Worm (Caenorhabditis elegans) whole organism, L3 larva: ENCODE measurements around the gene lido-5.
A peak's percentile ranks its signal among the peaks of the same experiment; 100 is the strongest.

Source experiments
- R02D3.7 ChIP-seq: fragments of 150-350 bp; optimal IDR thresholded peaks from 2 replicates; lab custom pipeline; 2014; ENCODE audit warnings: missing biosample characterization, missing genetic modification characterization
- ZK546.5 ChIP-seq: sonication (generic microtip); optimal IDR thresholded peaks from 2 replicates; lab custom pipeline; 2017; ENCODE audit warnings: missing biosample characterization, missing genetic modification characterization
- aly-2 ChIP-seq: fragments of 150-350 bp; optimal IDR thresholded peaks from 2 replicates; lab custom pipeline; 2014; ENCODE audit warnings: missing biosample characterization, missing genetic modification characterization
- ama-1 ChIP-seq: fragments of 150-350 bp; optimal IDR thresholded peaks from 2 replicates; lab custom pipeline; 2018
- ceh-16 ChIP-seq: sonication (generic microtip); optimal IDR thresholded peaks from 2 replicates; lab custom pipeline; 2017; ENCODE audit warnings: missing biosample characterization, missing genetic modification characterization
- ceh-28 ChIP-seq: fragments of 150-350 bp; optimal IDR thresholded peaks from 2 replicates; lab custom pipeline; 2014; ENCODE audit warnings: missing biosample characterization, missing genetic modification reagents, missing genetic modification characterization
- ceh-82 ChIP-seq: fragments of 150-350 bp; optimal IDR thresholded peaks from 2 replicates; lab custom pipeline; 2014; ENCODE audit warnings: missing biosample characterization, missing genetic modification characterization
- ceh-9 ChIP-seq: sonication (generic microtip); optimal IDR thresholded peaks from 2 replicates; lab custom pipeline; 2018; ENCODE audit warnings: missing biosample characterization, missing genetic modification characterization
- daf-12 ChIP-seq: fragments of 150-350 bp; optimal IDR thresholded peaks from 2 replicates; lab custom pipeline; 2014; ENCODE audit warnings: missing biosample characterization, missing genetic modification reagents, missing genetic modification characterization
- egl-27 ChIP-seq: sonication (generic microtip); optimal IDR thresholded peaks from 4 replicates; lab custom pipeline; 2017; ENCODE audit warnings: missing biosample characterization, missing genetic modification reagents, missing genetic modification characterization
- egl-5 ChIP-seq: fragments of 150-350 bp; optimal IDR thresholded peaks from 2 replicates; lab custom pipeline; 2017; ENCODE audit warnings: missing biosample characterization, missing genetic modification reagents, missing genetic modification characterization, inconsistent platforms
- elt-1 ChIP-seq: fragments of 150-350 bp; optimal IDR thresholded peaks from 2 replicates; lab custom pipeline; 2014; ENCODE audit warnings: missing biosample characterization, missing genetic modification characterization
- elt-2 ChIP-seq: sonication (generic microtip); optimal IDR thresholded peaks from 2 replicates; lab custom pipeline; 2016; ENCODE audit warnings: missing genetic modification reagents, mild to moderate bottlenecking, missing genetic modification characterization, missing compliant biosample characterization
- elt-3 ChIP-seq, 3 experiments: fragments of 150-350 bp in 1 of 3; sonication (generic microtip) in 2 of 3; optimal IDR thresholded peaks; 2 replicates in 2 of 3; 4 replicates in 1 of 3; lab custom pipeline; 2014 to 2017; ENCODE audit warnings: missing biosample characterization in 3 of 3, missing genetic modification characterization in 3 of 3
- eor-1 ChIP-seq, 2 experiments: fragments of 150-350 bp; optimal IDR thresholded peaks; 2 replicates each; lab custom pipeline; 2014 to 2018; ENCODE audit warnings: missing biosample characterization in 2 of 2, missing genetic modification characterization in 2 of 2
- fkh-10 ChIP-seq: sonication (generic microtip); optimal IDR thresholded peaks from 2 replicates; lab custom pipeline; 2017; ENCODE audit warnings: missing biosample characterization, missing genetic modification reagents, missing genetic modification characterization
- fkh-2 ChIP-seq: fragments of 150-350 bp; optimal IDR thresholded peaks from 2 replicates; lab custom pipeline; 2014; ENCODE audit warnings: missing biosample characterization, missing genetic modification reagents, missing genetic modification characterization
- fos-1 ChIP-seq: fragments of 150-350 bp; optimal IDR thresholded peaks from 2 replicates; lab custom pipeline; 2014; ENCODE audit warnings: missing biosample characterization, missing genetic modification characterization
- hmg-11 ChIP-seq: sonication (generic microtip); optimal IDR thresholded peaks from 2 replicates; lab custom pipeline; 2016; ENCODE audit warnings: missing genetic modification characterization, missing compliant biosample characterization
- jun-1 ChIP-seq: fragments of 150-350 bp; optimal IDR thresholded peaks from 2 replicates; lab custom pipeline; 2014; ENCODE audit warnings: missing biosample characterization, missing genetic modification reagents, missing genetic modification characterization
- lin-15B ChIP-seq: fragments of 150-350 bp; optimal IDR thresholded peaks from 2 replicates; lab custom pipeline; 2014; ENCODE audit warnings: missing biosample characterization, missing genetic modification characterization
- lin-39 ChIP-seq: fragments of 150-350 bp; optimal IDR thresholded peaks from 2 replicates; lab custom pipeline; 2018; ENCODE audit warnings: missing biosample characterization, missing genetic modification reagents, missing genetic modification characterization
- lsy-12 ChIP-seq: sonication (generic microtip); optimal IDR thresholded peaks from 2 replicates; lab custom pipeline; 2016; ENCODE audit warnings: mild to moderate bottlenecking, missing genetic modification characterization, missing compliant biosample characterization
- mdl-1 ChIP-seq: fragments of 150-350 bp; optimal IDR thresholded peaks from 2 replicates; lab custom pipeline; 2014; ENCODE audit warnings: missing biosample characterization, missing genetic modification characterization
- mml-1 ChIP-seq: fragments of 150-350 bp; sonication (generic microtip); optimal IDR thresholded peaks from 3 replicates; lab custom pipeline; 2014; ENCODE audit warnings: missing biosample characterization, missing genetic modification characterization
- nfya-1 ChIP-seq: sonication (generic microtip); optimal IDR thresholded peaks from 2 replicates; lab custom pipeline; 2017; ENCODE audit warnings: missing genetic modification characterization, mild to moderate bottlenecking, missing compliant biosample characterization, antibody characterized with exemption, moderate library complexity; ENCODE audit not compliant: insufficient read depth
- nhr-11 ChIP-seq: fragments of 150-350 bp; optimal IDR thresholded peaks from 2 replicates; lab custom pipeline; 2014; ENCODE audit warnings: missing biosample characterization, missing genetic modification characterization
- nhr-12 ChIP-seq: fragments of 150-350 bp; optimal IDR thresholded peaks from 2 replicates; lab custom pipeline; 2014; ENCODE audit warnings: missing biosample characterization, missing genetic modification characterization
- nhr-23 ChIP-seq: fragments of 150-350 bp; optimal IDR thresholded peaks from 2 replicates; lab custom pipeline; 2014; ENCODE audit warnings: missing biosample characterization, missing genetic modification reagents, missing genetic modification characterization
- nhr-237 ChIP-seq: fragments of 150-350 bp; optimal IDR thresholded peaks from 2 replicates; lab custom pipeline; 2014; ENCODE audit warnings: missing biosample characterization, missing genetic modification characterization
- nhr-25 ChIP-seq: sonication (generic microtip); optimal IDR thresholded peaks from 2 replicates; lab custom pipeline; 2017; ENCODE audit warnings: missing biosample characterization, missing genetic modification characterization
- nhr-28 ChIP-seq: fragments of 150-350 bp; optimal IDR thresholded peaks from 2 replicates; lab custom pipeline; 2014; ENCODE audit warnings: missing biosample characterization, missing genetic modification characterization
- nhr-43 ChIP-seq: sonication (generic microtip); optimal IDR thresholded peaks from 2 replicates; lab custom pipeline; 2016; ENCODE audit warnings: mild to moderate bottlenecking, missing genetic modification characterization, missing compliant biosample characterization; ENCODE audit not compliant: poor library complexity, severe bottlenecking
- nhr-67 ChIP-seq: fragments of 150-350 bp; optimal IDR thresholded peaks from 2 replicates; lab custom pipeline; 2014; ENCODE audit warnings: missing biosample characterization, missing genetic modification characterization
- nhr-76 ChIP-seq: fragments of 150-350 bp; sonication (generic microtip); optimal IDR thresholded peaks from 5 replicates; lab custom pipeline; 2014; ENCODE audit warnings: missing biosample characterization, missing genetic modification characterization
- nhr-77 ChIP-seq: fragments of 150-350 bp; optimal IDR thresholded peaks from 2 replicates; lab custom pipeline; 2014; ENCODE audit warnings: missing biosample characterization, missing genetic modification characterization
- pha-4 ChIP-seq: fragments of 150-350 bp; optimal IDR thresholded peaks from 2 replicates; lab custom pipeline; 2014; ENCODE audit warnings: missing biosample characterization, missing genetic modification reagents, missing genetic modification characterization
- pqm-1 ChIP-seq: fragments of 150-350 bp; optimal IDR thresholded peaks from 2 replicates; lab custom pipeline; 2017; ENCODE audit warnings: missing biosample characterization, missing genetic modification characterization, inconsistent platforms
- sea-2 ChIP-seq: fragments of 150-350 bp; sonication (generic microtip); optimal IDR thresholded peaks from 4 replicates; lab custom pipeline; 2014; ENCODE audit warnings: missing biosample characterization, missing genetic modification reagents, missing genetic modification characterization
- skn-1 ChIP-seq: fragments of 150-350 bp; optimal IDR thresholded peaks from 2 replicates; lab custom pipeline; 2014; ENCODE audit warnings: missing biosample characterization, missing genetic modification characterization
- snpc-4 ChIP-seq: fragments of 150-350 bp; optimal IDR thresholded peaks from 2 replicates; lab custom pipeline; 2014; ENCODE audit warnings: missing biosample characterization, missing genetic modification characterization
- tbx-2 ChIP-seq: sonication (generic microtip); optimal IDR thresholded peaks from 2 replicates; lab custom pipeline; 2016; ENCODE audit warnings: mild to moderate bottlenecking, missing genetic modification characterization, missing compliant biosample characterization
- unc-39 ChIP-seq: sonication (generic microtip); optimal IDR thresholded peaks from 4 replicates; lab custom pipeline; 2017; ENCODE audit warnings: missing biosample characterization, missing genetic modification characterization
- unc-62 ChIP-seq: fragments of 150-350 bp; sonication (generic microtip); optimal IDR thresholded peaks from 4 replicates; lab custom pipeline; 2014; ENCODE audit warnings: missing biosample characterization, missing genetic modification reagents, missing genetic modification characterization
- zag-1 ChIP-seq: fragments of 150-350 bp; optimal IDR thresholded peaks from 2 replicates; lab custom pipeline; 2014; ENCODE audit warnings: missing biosample characterization, missing genetic modification characterization
- ztf-11 ChIP-seq: fragments of 150-350 bp; optimal IDR thresholded peaks from 2 replicates; lab custom pipeline; 2014; ENCODE audit warnings: missing biosample characterization, missing genetic modification characterization
- ztf-4 ChIP-seq: fragments of 150-350 bp; optimal IDR thresholded peaks from 2 replicates; lab custom pipeline; 2014; ENCODE audit warnings: missing biosample characterization, missing genetic modification characterization

Gene lido-5

DNA sequence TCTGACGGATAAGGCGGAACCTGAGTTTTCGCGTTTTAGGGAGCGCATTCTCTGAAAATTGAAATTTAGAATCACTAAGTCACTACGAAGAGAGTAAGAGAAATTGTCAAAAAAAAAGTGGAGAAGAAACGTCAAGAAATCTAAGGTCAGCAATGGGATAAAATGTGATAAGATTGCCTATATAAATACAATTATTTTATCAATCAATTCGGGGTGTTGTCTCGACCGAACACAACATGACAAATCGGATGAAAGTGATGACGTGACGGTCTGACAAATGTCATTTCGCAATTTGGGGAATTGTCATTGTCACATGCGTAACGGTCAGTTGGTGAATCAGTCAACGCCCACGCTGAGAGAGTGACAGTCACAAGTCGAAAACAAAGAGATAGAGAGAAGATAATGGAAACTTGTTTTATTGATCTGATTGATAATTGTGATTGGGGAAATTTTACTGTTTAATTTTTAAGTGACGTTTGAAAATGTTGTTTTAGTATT lies 27.7 kb upstream of the lido-5 start, which contains the start of gene cnp-3:
Gene cnp-3, minus strand, starts transcription at position 51 of the 498 bp plus-strand sequence.
- no peak for TF ChIP-seq sea-2 (GFP tag; lab: Kevin White, UChicago)
- TF ChIP-seq eor-1 (tag; optimal IDR thresholded peaks at IDR 0.05; lab: Kevin White, UChicago) = no peak
- no peak for TF ChIP-seq ceh-82 (tag; lab: Kevin White, UChicago)
- TF ChIP-seq lin-15B (tag; lab: Kevin White, UChicago) = no peak
- TF ChIP-seq nhr-237 (tag; lab: Kevin White, UChicago) = no peak
- TF ChIP-seq nhr-43 (tag; lab: Kevin White, UChicago) = peak; percentile 80
- TF ChIP-seq skn-1 (tag; lab: Kevin White, UChicago) = peak; percentile 75
- peak; percentile 63 for TF ChIP-seq fos-1
- no peak for TF ChIP-seq R02D3.7 (tag; lab: Kevin White, UChicago)
- no peak for TF ChIP-seq egl-27 (tag; lab: Kevin White, UChicago)
- TF ChIP-seq aly-2 (tag; lab: Kevin White, UChicago) = no peak
- no peak for TF ChIP-seq mml-1 (tag; lab: Kevin White, UChicago)
- TF ChIP-seq pqm-1 (tag; lab: Kevin White, UChicago) = peak; percentile 56
- TF ChIP-seq ceh-9 (tag; lab: Kevin White, UChicago) = no peak
- TF ChIP-seq mdl-1 = no peak
- no peak for TF ChIP-seq jun-1 (tag; lab: Kevin White, UChicago)
- peak; percentile 24 for TF ChIP-seq elt-2 (tag; lab: Kevin White, UChicago)
- no peak for TF ChIP-seq nhr-12
- no peak for TF ChIP-seq ztf-4 (tag; lab: Kevin White, UChicago)
- TF ChIP-seq egl-5 (tag; lab: Kevin White, UChicago) = no peak
- no peak for TF ChIP-seq unc-39 (tag; lab: Kevin White, UChicago)
- TF ChIP-seq ZK546.5 (tag; lab: Kevin White, UChicago) = no peak
- TF ChIP-seq ama-1 (lab: Kevin White, UChicago) = no peak
- TF ChIP-seq tbx-2 (tag; lab: Kevin White, UChicago) = peak; percentile 4
- TF ChIP-seq elt-1 (tag; lab: Kevin White, UChicago) = no peak
- peak; percentile 77 for TF ChIP-seq nhr-25 (tag; lab: Kevin White, UChicago)
- TF ChIP-seq lsy-12 (tag; lab: Kevin White, UChicago) = no peak
- no peak for TF ChIP-seq nhr-77 (tag; lab: Kevin White, UChicago)
- no peak for TF ChIP-seq unc-62
- no peak for TF ChIP-seq nhr-76 (tag; lab: Kevin White, UChicago)
- no peak for TF ChIP-seq ztf-11 (tag; lab: Kevin White, UChicago)
- TF ChIP-seq daf-12 = no peak
- no peak for TF ChIP-seq snpc-4 (tag; lab: Kevin White, UChicago)
- peak in 2 of 3 experiments; percentile 21 to 63 for TF ChIP-seq elt-3 (tag; optimal IDR thresholded peaks at IDR 0.05; lab: Kevin White, UChicago)
- TF ChIP-seq fkh-2 (tag; lab: Kevin White, UChicago) = no peak
- TF ChIP-seq zag-1 = no peak
- TF ChIP-seq hmg-11 = no peak
- no peak for TF ChIP-seq pha-4
- TF ChIP-seq fkh-10 (GFP tag; lab: Kevin White, UChicago) = no peak
- no peak for TF ChIP-seq lin-39 (tag; lab: Kevin White, UChicago)
- TF ChIP-seq nhr-11 = no peak
- peak; percentile 77 for TF ChIP-seq nhr-23 (tag; lab: Kevin White, UChicago)
- no peak for TF ChIP-seq nhr-28 (tag; lab: Kevin White, UChicago)
- no peak for TF ChIP-seq nhr-67
- peak; percentile 16 for TF ChIP-seq nfya-1 (tag; lab: Kevin White, UChicago)
- no peak for TF ChIP-seq ceh-16 (tag; lab: Kevin White, UChicago)
- TF ChIP-seq ceh-28 (tag; lab: Kevin White, UChicago) = no peak
